Worm (Caenorhabditis elegans) whole organism, early embryonic: ENCODE results near the gene mlc-6.

Experiments used
- B0310.2 ChIP-seq: sonication (generic microtip); optimal IDR thresholded peaks from 2 replicates; lab custom pipeline; 2016; ENCODE audit warnings: mild to moderate bottlenecking, missing genetic modification characterization, missing compliant biosample characterization
- F13C5.2 ChIP-seq: sonication (generic microtip); optimal IDR thresholded peaks from 2 replicates; lab custom pipeline; 2017; ENCODE audit warnings: mild to moderate bottlenecking, missing genetic modification characterization, inconsistent platforms, missing compliant biosample characterization
- aly-1 ChIP-seq: sonication (generic microtip); optimal IDR thresholded peaks from 2 replicates; lab custom pipeline; 2016; ENCODE audit warnings: missing genetic modification characterization, missing compliant biosample characterization
- ama-1 ChIP-seq: fragments of 150-350 bp; optimal IDR thresholded peaks from 2 replicates; lab custom pipeline; 2014
- ceh-13 ChIP-seq: fragments of 200-800 bp; sonication (Bioruptor generic); optimal IDR thresholded peaks from 2 replicates; lab custom pipeline; 2018; ENCODE audit warnings: mild to moderate bottlenecking, missing genetic modification characterization, missing compliant biosample characterization
- ceh-36 ChIP-seq: sonication (generic microtip); optimal IDR thresholded peaks from 2 replicates; lab custom pipeline; 2016; ENCODE audit warnings: missing genetic modification characterization, inconsistent platforms, missing compliant biosample characterization
- ets-7 ChIP-seq: sonication (generic microtip); optimal IDR thresholded peaks from 2 replicates; lab custom pipeline; 2016; ENCODE audit warnings: missing genotype, missing genetic modification characterization, missing compliant biosample characterization
- flt-1 ChIP-seq: fragments of 200-800 bp; sonication (Bioruptor generic); IDR thresholded peaks from 2 replicates; pipeline ENCODE4 v1.3.6; 2022; ENCODE audit warnings: missing genetic modification characterization, missing compliant biosample characterization
- hmbx-1 ChIP-seq: sonication (generic microtip); optimal IDR thresholded peaks from 2 replicates; lab custom pipeline; 2016; ENCODE audit warnings: mild to moderate bottlenecking, missing genetic modification characterization, missing compliant biosample characterization
- hmg-4 ChIP-seq: fragments of 200-800 bp; sonication (Bioruptor generic); optimal IDR thresholded peaks from 2 replicates; lab custom pipeline; 2018; ENCODE audit warnings: mild to moderate bottlenecking, missing genetic modification characterization, missing compliant biosample characterization
- hnd-1 ChIP-seq: sonication (generic microtip); optimal IDR thresholded peaks from 2 replicates; lab custom pipeline; 2016; ENCODE audit warnings: missing genetic modification characterization, missing compliant biosample characterization
- pes-1 ChIP-seq: fragments of 200-800 bp; sonication (Bioruptor generic); IDR thresholded peaks from 2 replicates; pipeline ENCODE4 v1.3.6; 2022; ENCODE audit warnings: missing genetic modification reagents, missing genetic modification characterization, missing compliant biosample characterization
- scrt-1 ChIP-seq: fragments of 200-800 bp; sonication (Bioruptor generic); IDR thresholded peaks from 2 replicates; pipeline ENCODE4 v1.3.6; 2022; ENCODE audit warnings: missing genetic modification characterization, missing compliant biosample characterization
- sea-1 ChIP-seq: fragments of 200-800 bp; sonication (Bioruptor generic); conservative IDR thresholded peaks from 2 replicates; pipeline ENCODE4 v1.3.6; 2022; ENCODE audit warnings: missing genetic modification characterization, missing compliant biosample characterization
- tbx-11 ChIP-seq: fragments of 200-800 bp; sonication (Bioruptor generic); IDR thresholded peaks from 2 replicates; pipeline ENCODE4 v1.3.6; 2022; ENCODE audit warnings: missing genetic modification characterization, missing compliant biosample characterization
- tbx-37 ChIP-seq: fragments of 200-800 bp; sonication (Bioruptor generic); conservative IDR thresholded peaks from 2 replicates; pipeline ENCODE4 v1.3.6; 2022; ENCODE audit warnings: missing genetic modification reagents, missing genetic modification characterization, missing compliant biosample characterization
- tra-4 ChIP-seq: sonication (generic microtip); optimal IDR thresholded peaks from 2 replicates; lab custom pipeline; 2017; ENCODE audit warnings: missing genetic modification characterization, missing compliant biosample characterization

The mlc-6 gene

ce11 chrX:14263473-14263872, 17.1 kb upstream of the mlc-6 start, which contains the start of gene E02H4.8:
Gene E02H4.8 (minus strand): TSS chrX:14263573.
- TF ChIP-seq pes-1 (GFP tag; lab: Robert Waterston, UW) (no peak), flt-1 (no peak), aly-1 (tag; lab: Kevin White, UChicago) (no peak), tbx-11 (GFP tag; lab: Robert Waterston, UW) (no peak), ceh-36 (tag; lab: Kevin White, UChicago) (no peak), B0310.2 (no peak), sea-1 (no peak), ceh-13 (GFP tag; lab: Kevin White, UChicago) (no peak)

- TF ChIP-seq ets-7 (tag; lab: Kevin White, UChicago) (no peak), flt-1 (no peak), B0310.2 (no peak), scrt-1 (GFP tag; lab: Robert Waterston, UW) (no peak), ceh-13 (GFP tag; lab: Kevin White, UChicago) (no peak), ceh-36 (tag; lab: Kevin White, UChicago) (no peak), aly-1 (tag; lab: Kevin White, UChicago) (no peak), F13C5.2 (tag; lab: Kevin White, UChicago) (no peak), ama-1 (no peak), hmbx-1 (no peak), tbx-37 (no peak), tbx-11 (GFP tag; lab: Robert Waterston, UW) (no peak), sea-1 (no peak), pes-1 (GFP tag; lab: Robert Waterston, UW) (no peak), hnd-1 (tag; lab: Kevin White, UChicago) (no peak), tra-4 (tag; lab: Kevin White, UChicago) (no peak)
These were observed 11.2 kb upstream of the mlc-6 start, which contains the start of gene E02H4.4 for ce11 chrX:14257661-14258060. Gene E02H4.4 (plus strand): TSS chrX:14257961.

- TF ChIP-seq tbx-11 (GFP tag; lab: Robert Waterston, UW) (no peak), hmg-4 (no peak), B0310.2 (no peak), tbx-37 (no peak), pes-1 (GFP tag; lab: Robert Waterston, UW) (no peak), hmbx-1 (no peak), flt-1 (no peak), ets-7 (tag; lab: Kevin White, UChicago) (no peak), sea-1 (no peak), tra-4 (tag; lab: Kevin White, UChicago) (no peak), aly-1 (tag; lab: Kevin White, UChicago) (no peak), ama-1 (no peak), ceh-13 (GFP tag; lab: Kevin White, UChicago) (no peak), F13C5.2 (tag; lab: Kevin White, UChicago) (no peak)
These were observed 9.6 kb upstream of the mlc-6 start, which contains the start of gene E02H4.7 for ce11 chrX:14255973-14256372. Gene E02H4.7 (plus strand): TSS chrX:14256273.

ce11 chrX:14255031-14255430, 8.6 kb upstream of the mlc-6 start, which contains the start of gene E02H4.5:
Gene E02H4.5 (minus strand): TSS chrX:14255131.
- no peak for TF ChIP-seq tra-4 (tag; lab: Kevin White, UChicago)

- TF ChIP-seq tbx-37 (no peak), pes-1 (GFP tag; lab: Robert Waterston, UW) (no peak), aly-1 (tag; lab: Kevin White, UChicago) (no peak), hnd-1 (tag; lab: Kevin White, UChicago) (no peak), ceh-36 (tag; lab: Kevin White, UChicago) (no peak)
These were observed 5.6 kb upstream of the mlc-6 start, which contains the start of gene E02H4.6 for ce11 chrX:14252042-14252441. Gene E02H4.6 (minus strand): TSS chrX:14252142.

- no peak for TF ChIP-seq aly-1 (tag; lab: Kevin White, UChicago)
- no peak for TF ChIP-seq tbx-11 (GFP tag; lab: Robert Waterston, UW)
- no peak for TF ChIP-seq pes-1 (GFP tag; lab: Robert Waterston, UW)
- no peak for TF ChIP-seq flt-1
- no peak for TF ChIP-seq hmg-4
- no peak for TF ChIP-seq ama-1
- TF ChIP-seq ceh-36 (tag; lab: Kevin White, UChicago), result no peak
- TF ChIP-seq F13C5.2 (tag; lab: Kevin White, UChicago), result no peak
- TF ChIP-seq ets-7 (tag; lab: Kevin White, UChicago), result no peak
- TF ChIP-seq tbx-37, result no peak
- TF ChIP-seq ceh-13 (GFP tag; lab: Kevin White, UChicago), result no peak
- no peak for TF ChIP-seq B0310.2
- no peak for TF ChIP-seq tra-4 (tag; lab: Kevin White, UChicago)
- no peak for TF ChIP-seq hmbx-1
- TF ChIP-seq hnd-1 (tag; lab: Kevin White, UChicago), result no peak
- no peak for TF ChIP-seq sea-1
- TF ChIP-seq scrt-1 (GFP tag; lab: Robert Waterston, UW), result no peak
These were observed 1.2 kb upstream of the mlc-6 start, which contains the start of gene K04C1.5 for ce11 chrX:14247436-14248103. Gene K04C1.5 (plus strand): TSS chrX:14248053.

ce11 chrX:14244493-14244892, 1.9 kb downstream of the mlc-6 start:
- TF ChIP-seq tra-4 (tag; lab: Kevin White, UChicago), result no peak
- no peak for TF ChIP-seq tbx-37
- no peak for TF ChIP-seq F13C5.2 (tag; lab: Kevin White, UChicago)
- TF ChIP-seq pes-1 (GFP tag; lab: Robert Waterston, UW), result no peak
- no peak for TF ChIP-seq B0310.2
- TF ChIP-seq aly-1 (tag; lab: Kevin White, UChicago), result no peak
- TF ChIP-seq ceh-13 (GFP tag; lab: Kevin White, UChicago), result no peak
